Fruit fly (Drosophila melanogaster): ENCODE measurements around the gene Ddr.

The Ddr gene

DNA sequence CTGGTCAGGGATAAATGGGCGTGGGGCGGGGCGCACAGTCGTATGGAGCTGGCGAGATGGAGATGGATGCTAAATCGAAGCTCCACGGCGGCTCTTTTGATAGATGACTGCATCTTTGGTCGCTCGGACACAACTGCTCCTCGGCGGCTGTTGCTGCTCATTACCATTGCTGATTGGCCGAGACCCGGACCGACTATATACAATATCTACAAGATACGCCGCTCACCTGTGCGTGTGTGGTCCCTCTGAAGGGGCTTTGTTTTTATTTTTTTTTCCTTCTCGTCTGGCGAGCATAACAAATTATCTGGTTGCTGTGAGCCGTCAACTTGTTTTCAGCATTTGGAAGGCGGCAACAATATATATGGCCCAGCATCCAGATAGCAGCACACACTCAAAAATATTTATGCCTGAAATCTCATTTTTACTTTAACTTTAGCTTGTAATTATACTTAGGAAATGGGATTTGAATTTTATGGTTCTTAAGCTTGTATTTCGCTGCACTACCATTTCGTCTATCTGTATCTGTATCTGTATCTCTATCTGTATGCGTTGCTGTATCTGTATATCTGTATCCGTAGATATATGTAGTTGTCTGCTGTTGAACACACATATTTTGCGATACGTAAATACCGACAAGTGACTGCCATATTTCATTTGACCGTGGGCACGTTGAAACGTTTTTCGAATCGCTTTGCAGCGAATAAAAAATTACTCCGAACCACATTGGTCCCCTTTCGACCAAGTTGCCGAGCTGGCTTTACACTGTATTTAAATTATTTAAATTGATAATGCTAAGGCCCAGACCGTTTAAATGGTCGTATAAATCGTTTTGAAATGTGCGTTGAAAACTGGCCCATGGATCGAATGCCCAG lies 21.3 kb downstream of the Ddr start:
- TF ChIP-seq Sp1 (GFP tag; optimal IDR thresholded peaks at IDR 0.05) (no peak), h (GFP tag; optimal IDR thresholded peaks at IDR 0.05) (peak; percentile 61), CG9705 (GFP tag; optimal IDR thresholded peaks at IDR 0.05) (no peak), br (GFP tag; optimal IDR thresholded peaks at IDR 0.05) (no peak), N (GFP tag; optimal IDR thresholded peaks at IDR 0.05) (no peak), Hr78 (GFP tag; optimal IDR thresholded peaks at IDR 0.05) (no peak), Hr83 (GFP tag; optimal IDR thresholded peaks at IDR 0.05; ENCODE audit: poor library complexity, severe bottlenecking) (no peak), Dfd (GFP tag; optimal IDR thresholded peaks at IDR 0.05) (no peak), jim (GFP tag; optimal IDR thresholded peaks at IDR 0.05) (no peak), ey (GFP tag; optimal IDR thresholded peaks at IDR 0.05) (peak; percentile 1), Vsx2 (GFP tag; optimal IDR thresholded peaks at IDR 0.05; ENCODE audit: partially characterized antibody) (no peak), Mio (GFP tag; optimal IDR thresholded peaks at IDR 0.05) (no peak), Dif (GFP tag; optimal IDR thresholded peaks at IDR 0.05; ENCODE audit: partially characterized antibody) (no peak), foxo (GFP tag; optimal IDR thresholded peaks at IDR 0.05) (peak in 1 of 2 experiments; percentile 41), pan (optimal IDR thresholded peaks at IDR 0.05) (no peak), lola (GFP tag; optimal IDR thresholded peaks at IDR 0.05) (no peak), Myc (optimal IDR thresholded peaks at IDR 0.05) (no peak), rgr (GFP tag; optimal IDR thresholded peaks at IDR 0.05) (peak; percentile 8), usp (GFP tag; optimal IDR thresholded peaks at IDR 0.05) (no peak), HLH106 (tag; optimal IDR thresholded peaks at IDR 0.05) (peak; percentile 18), sage (GFP tag; optimal IDR thresholded peaks at IDR 0.05) (no peak), tai (GFP tag; optimal IDR thresholded peaks at IDR 0.05) (no peak), Jra (GFP tag; optimal IDR thresholded peaks at IDR 0.05) (no peak), fru (GFP tag; optimal IDR thresholded peaks at IDR 0.05) (peak; percentile 44), Abd-B (GFP tag; optimal IDR thresholded peaks at IDR 0.05) (no peak), OdsH (GFP tag; optimal IDR thresholded peaks at IDR 0.05) (peak; percentile 2)

- no peak for TF ChIP-seq Rel (GFP tag; optimal IDR thresholded peaks at IDR 0.05)
- TF ChIP-seq Rel (tag; optimal IDR thresholded peaks at IDR 0.05) = no peak
Observed at dm6 chr2L:6275981-6276380, 23.1 kb downstream of the Ddr start.

DNA sequence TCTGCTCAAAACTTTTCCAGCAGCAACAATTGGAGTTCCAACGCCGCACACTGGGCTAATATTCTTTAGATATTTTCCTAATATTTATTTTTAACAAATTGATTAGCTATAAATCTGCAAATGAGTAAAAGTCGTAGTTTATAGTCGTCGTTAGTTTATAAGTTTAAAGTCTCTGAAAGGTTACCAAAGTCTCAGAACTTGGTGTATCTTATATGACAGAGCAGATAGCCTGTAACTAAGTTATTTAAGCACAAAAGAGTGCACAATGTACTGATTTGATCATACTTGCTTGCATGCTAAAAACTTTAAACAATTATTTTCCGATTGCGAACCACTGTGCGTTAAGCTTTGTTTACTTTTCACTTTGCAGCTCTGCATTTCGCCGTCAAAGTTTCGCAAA lies 23.9 kb downstream of the Ddr start:
- TF ChIP-seq CG32264 (GFP tag; optimal IDR thresholded peaks at IDR 0.05) (no peak), brk (GFP tag; optimal IDR thresholded peaks at IDR 0.05) (no peak), foxo (GFP tag; optimal IDR thresholded peaks at IDR 0.05) (no peak), Hnf4 (GFP tag; optimal IDR thresholded peaks at IDR 0.05) (no peak), GATAd (GFP tag; optimal IDR thresholded peaks at IDR 0.05) (no peak), jim (GFP tag; optimal IDR thresholded peaks at IDR 0.05) (no peak), CG9705 (GFP tag; optimal IDR thresholded peaks at IDR 0.05) (no peak), Abd-B (GFP tag; optimal IDR thresholded peaks at IDR 0.05) (no peak), OdsH (GFP tag; optimal IDR thresholded peaks at IDR 0.05) (no peak), Rel (GFP tag; optimal IDR thresholded peaks at IDR 0.05) (no peak), Rel (tag; optimal IDR thresholded peaks at IDR 0.05) (no peak), Hr78 (GFP tag; optimal IDR thresholded peaks at IDR 0.05) (no peak), CrebA (GFP tag; optimal IDR thresholded peaks at IDR 0.05; ENCODE audit: borderline replicate concordance) (no peak), sv (GFP tag; optimal IDR thresholded peaks at IDR 0.05) (no peak), h (GFP tag; optimal IDR thresholded peaks at IDR 0.05) (no peak), Vsx2 (GFP tag; optimal IDR thresholded peaks at IDR 0.05; ENCODE audit: partially characterized antibody) (no peak)

DNA sequence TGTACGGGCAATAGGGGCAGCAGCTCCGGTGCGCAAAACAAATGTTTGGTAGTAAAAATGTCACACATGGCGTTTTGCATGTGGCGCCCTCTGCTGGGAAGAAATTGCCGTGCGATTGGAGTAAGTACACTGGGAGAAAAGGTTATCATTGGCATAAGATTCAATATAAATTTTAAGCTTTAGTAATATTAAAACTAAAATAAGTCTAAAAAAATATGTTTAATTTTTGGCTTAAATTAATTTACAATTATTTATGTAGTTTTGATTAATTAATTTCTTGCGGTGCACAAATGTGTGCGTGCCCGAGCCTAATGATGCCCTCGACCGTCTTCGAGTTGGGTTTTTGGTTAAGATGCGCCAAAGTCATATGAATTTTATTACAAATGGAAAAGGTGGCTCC lies 27.4 kb downstream of the Ddr start:
- TF ChIP-seq HLH106 (tag; optimal IDR thresholded peaks at IDR 0.05) (peak; percentile 12), sv (GFP tag; optimal IDR thresholded peaks at IDR 0.05) (peak; percentile 41), GATAd (GFP tag; optimal IDR thresholded peaks at IDR 0.05) (no peak)

All from whole organism, wandering third instar larva.